Worm (Caenorhabditis elegans) whole organism, late embryonic: ENCODE results near the gene jnk-1.

ENCODE experiments used
- K09A11.1 ChIP-seq: sonication (generic microtip); optimal IDR thresholded peaks from 2 replicates; lab custom pipeline; 2017; ENCODE audit warnings: antibody characterized with exemption, mild to moderate bottlenecking, missing genetic modification characterization, missing compliant biosample characterization; ENCODE audit not compliant: insufficient read depth
- Y22D7AL.16 ChIP-seq: sonication (generic microtip); optimal IDR thresholded peaks from 2 replicates; lab custom pipeline; 2016; ENCODE audit warnings: missing genetic modification characterization, missing compliant biosample characterization
- ama-1 ChIP-seq: fragments of 150-350 bp; optimal IDR thresholded peaks from 2 replicates; lab custom pipeline; 2014
- ceh-9 ChIP-seq: sonication (generic microtip); optimal IDR thresholded peaks from 2 replicates; lab custom pipeline; 2016; ENCODE audit warnings: mild to moderate bottlenecking, missing genetic modification characterization, inconsistent platforms, missing compliant biosample characterization
- elt-4 ChIP-seq: sonication (generic microtip); optimal IDR thresholded peaks from 2 replicates; lab custom pipeline; 2016; ENCODE audit warnings: missing genetic modification characterization, missing compliant biosample characterization
- fkh-10 ChIP-seq: fragments of 150-350 bp; optimal IDR thresholded peaks from 2 replicates; lab custom pipeline; 2014; ENCODE audit warnings: missing biosample characterization, missing genetic modification reagents, missing genetic modification characterization
- hlh-8 ChIP-seq: sonication (generic microtip); optimal IDR thresholded peaks from 2 replicates; lab custom pipeline; 2016; ENCODE audit warnings: missing genotype, missing genetic modification characterization, missing compliant biosample characterization
- madf-2 ChIP-seq: sonication (generic microtip); optimal IDR thresholded peaks from 2 replicates; lab custom pipeline; 2017; ENCODE audit warnings: missing genetic modification characterization, missing compliant biosample characterization
- nhr-232 ChIP-seq: sonication (generic microtip); optimal IDR thresholded peaks from 2 replicates; lab custom pipeline; 2016; ENCODE audit warnings: missing genetic modification characterization, missing compliant biosample characterization
- pha-4 ChIP-seq: fragments of 150-350 bp; optimal IDR thresholded peaks from 2 replicates; lab custom pipeline; 2018; ENCODE audit warnings: missing biosample characterization, missing genetic modification reagents, missing genetic modification characterization
- pqm-1 ChIP-seq: sonication (generic microtip); optimal IDR thresholded peaks from 2 replicates; lab custom pipeline; 2016; ENCODE audit warnings: missing genetic modification characterization, missing compliant biosample characterization
- unc-3 ChIP-seq, 2 experiments: fragments of 200-800 bp in 1 of 2; sonication (Bioruptor generic) in 1 of 2; sonication (generic microtip) in 1 of 2; conservative IDR thresholded peaks in 1 of 2; optimal IDR thresholded peaks in 1 of 2; 2 replicates each; pipeline versions ENCODE4 v1.3.6 to Lab custom; 2016 to 2022; ENCODE audit warnings: missing compliant biosample characterization in 2 of 2, missing genetic modification characterization in 2 of 2, missing genetic modification reagents in 1 of 2
- unc-86 ChIP-seq: sonication (generic microtip); optimal IDR thresholded peaks from 2 replicates; lab custom pipeline; 2016; ENCODE audit warnings: missing genetic modification characterization, missing compliant biosample characterization

ce11 chrIV:6964508-6964907, 7.1 kb downstream of the jnk-1 start, which contains the start of gene B0478.3:
- TF ChIP-seq ama-1 (lab: Kevin White, UChicago) = no peak
- TF ChIP-seq ceh-9 = no peak
- TF ChIP-seq hlh-8 (tag; lab: Kevin White, UChicago) = no peak
- no peak for TF ChIP-seq elt-4 (tag; lab: Kevin White, UChicago)
- TF ChIP-seq pqm-1 (tag; lab: Kevin White, UChicago) = no peak
- TF ChIP-seq madf-2 (tag; lab: Kevin White, UChicago) = no peak
- no peak for TF ChIP-seq fkh-10 (GFP tag; lab: Kevin White, UChicago)
- no peak for TF ChIP-seq K09A11.1
- TF ChIP-seq nhr-232 (tag; lab: Kevin White, UChicago) = no peak
- TF ChIP-seq unc-3 (GFP tag; conservative IDR thresholded peaks at IDR 0.05; lab: Robert Waterston, UW) = no peak
- no peak for TF ChIP-seq unc-3 (tag; optimal IDR thresholded peaks at IDR 0.05; lab: Kevin White, UChicago)
- no peak for TF ChIP-seq Y22D7AL.16 (tag; lab: Kevin White, UChicago)
- no peak for TF ChIP-seq pha-4 (tag; lab: Kevin White, UChicago)
- TF ChIP-seq unc-86 (tag; lab: Kevin White, UChicago) = no peak
